Fruit fly (Drosophila melanogaster) whole organism, embryonic: ENCODE measurements around the gene CG15141.

Source experiments
- Abd-B ChIP-seq: fragments of 200-800 bp; sonication (Bioruptor generic); optimal IDR thresholded peaks from 2 replicates; lab custom pipeline; 2018; ENCODE audit warnings: missing biosample characterization, mild to moderate bottlenecking, missing genetic modification characterization, moderate library complexity
- CG10321 ChIP-seq: fragments of 200-800 bp; sonication (Bioruptor generic); IDR thresholded peaks from 2 replicates; pipeline ENCODE4 v1.3.6; 2022; ENCODE audit warnings: missing biosample characterization, missing genetic modification characterization
- CG10431 ChIP-seq: fragments of 200-800 bp; sonication (Bioruptor generic); optimal IDR thresholded peaks from 3 replicates; lab custom pipeline; 2018; ENCODE audit warnings: missing biosample characterization, mild to moderate bottlenecking, missing genetic modification characterization
- CG10654 ChIP-seq: fragments of 200-800 bp; sonication (Bioruptor generic); optimal IDR thresholded peaks from 2 replicates; lab custom pipeline; 2016; ENCODE audit warnings: missing biosample characterization, missing genetic modification characterization
- CG11695 ChIP-seq: fragments of 200-800 bp; sonication (Bioruptor generic); IDR thresholded peaks from 3 replicates; pipeline ENCODE4 v1.3.6; 2022; ENCODE audit warnings: missing biosample characterization, missing genetic modification characterization
- CG12744 ChIP-seq: fragments of 200-800 bp; sonication (Bioruptor generic); optimal IDR thresholded peaks from 2 replicates; lab custom pipeline; 2016; ENCODE audit warnings: missing biosample characterization, missing genetic modification characterization
- CG14050 ChIP-seq: fragments of 200-800 bp; sonication (Bioruptor generic); IDR thresholded peaks from 3 replicates; pipeline ENCODE4 v1.3.6; 2022; ENCODE audit warnings: missing biosample characterization, missing genetic modification characterization
- CG15479 ChIP-seq: fragments of 200-800 bp; sonication (Bioruptor generic); optimal IDR thresholded peaks from 3 replicates; lab custom pipeline; 2019; ENCODE audit warnings: missing biosample characterization, mild to moderate bottlenecking, missing genetic modification characterization, moderate library complexity
- CG15601 ChIP-seq: fragments of 200-800 bp; sonication (Bioruptor generic); optimal IDR thresholded peaks from 3 replicates; lab custom pipeline; 2019; ENCODE audit warnings: missing biosample characterization, mild to moderate bottlenecking, missing genetic modification characterization, moderate library complexity
- CG17328 ChIP-seq: fragments of 200-800 bp; sonication (Bioruptor generic); IDR thresholded peaks from 2 replicates; pipeline ENCODE4 v1.3.6; 2022; ENCODE audit warnings: missing biosample characterization, missing genetic modification characterization
- CG18599 ChIP-seq: fragments of 200-800 bp; sonication (Bioruptor generic); optimal IDR thresholded peaks from 3 replicates; lab custom pipeline; 2017; ENCODE audit warnings: missing biosample characterization, missing genetic modification characterization, mild to moderate bottlenecking, moderate library complexity, missing genetic modification reagents
- CG32772 ChIP-seq: fragments of 200-800 bp; sonication (Bioruptor generic); IDR thresholded peaks from 2 replicates; pipeline ENCODE4 v1.3.6; 2022; ENCODE audit warnings: missing biosample characterization, missing genetic modification characterization
- CG43689 ChIP-seq: fragments of 200-800 bp; sonication (Bioruptor generic); IDR thresholded peaks from 2 replicates; pipeline ENCODE4 v1.3.6; 2022; ENCODE audit warnings: missing biosample characterization, missing genetic modification characterization
- CG6791 ChIP-seq: fragments of 200-800 bp; sonication (Bioruptor generic); IDR thresholded peaks from 3 replicates; pipeline ENCODE4 v1.3.6; 2022; ENCODE audit warnings: missing biosample characterization, missing genetic modification characterization; ENCODE audit not compliant: partially characterized antibody
- CG9876 ChIP-seq: fragments of 200-800 bp; sonication (Bioruptor generic); optimal IDR thresholded peaks from 2 replicates; lab custom pipeline; 2016; ENCODE audit warnings: missing biosample characterization, missing genetic modification characterization
- CHES-1-like ChIP-seq: fragments of 200-800 bp; sonication (Bioruptor generic); optimal IDR thresholded peaks from 2 replicates; lab custom pipeline; 2016; ENCODE audit warnings: missing biosample characterization, missing genetic modification characterization
- CkIIα-i1 ChIP-seq: fragments of 200-800 bp; sonication (Bioruptor generic); IDR thresholded peaks from 2 replicates; pipeline ENCODE4 v1.3.6; 2022; ENCODE audit warnings: missing biosample characterization, missing genetic modification characterization
- D ChIP-seq, 2 experiments: fragments of 200-800 bp in 1 of 2; fragments of >200 bp in 1 of 2; sonication (Bioruptor generic) in 1 of 2; optimal IDR thresholded peaks; 2 replicates in 1 of 2; 3 replicates in 1 of 2; lab custom pipeline; 2017; ENCODE audit warnings: mild to moderate bottlenecking in 1 of 2, missing biosample characterization in 1 of 2, missing genetic modification characterization in 1 of 2, missing genetic modification reagents in 1 of 2
- Dbx ChIP-seq: fragments of 200-800 bp; sonication (Bioruptor generic); IDR thresholded peaks from 3 replicates; pipeline ENCODE4 v1.3.6; 2022; ENCODE audit warnings: missing biosample characterization, missing genetic modification characterization
- Doc2 ChIP-seq: fragments of 200-800 bp; sonication (Bioruptor generic); IDR thresholded peaks from 2 replicates; pipeline ENCODE4 v1.3.6; 2022; ENCODE audit warnings: missing biosample characterization, missing genetic modification characterization
- E2f2 ChIP-seq: fragments of 200-800 bp; sonication (Bioruptor generic); IDR thresholded peaks from 2 replicates; pipeline ENCODE4 v1.3.6; 2022; ENCODE audit warnings: missing biosample characterization, missing genetic modification characterization
- ERR ChIP-seq: fragments of 200-800 bp; sonication (Bioruptor generic); optimal IDR thresholded peaks from 2 replicates; lab custom pipeline; 2016; ENCODE audit warnings: missing biosample characterization, missing genetic modification characterization
- Elba2 ChIP-seq: fragments of 200-800 bp; sonication (Bioruptor generic); optimal IDR thresholded peaks from 3 replicates; lab custom pipeline; 2016; ENCODE audit warnings: missing biosample characterization, missing genetic modification characterization
- Ets97D ChIP-seq: fragments of 200-800 bp; sonication (Bioruptor generic); optimal IDR thresholded peaks from 3 replicates; lab custom pipeline; 2016; ENCODE audit warnings: missing biosample characterization, missing genetic modification characterization
- Fer1 ChIP-seq: fragments of 200-800 bp; sonication (Bioruptor generic); optimal IDR thresholded peaks from 2 replicates; lab custom pipeline; 2017; ENCODE audit warnings: missing biosample characterization, mild to moderate bottlenecking, missing genetic modification characterization
- HLH3B ChIP-seq: fragments of 200-800 bp; sonication (Bioruptor generic); IDR thresholded peaks from 2 replicates; pipeline ENCODE4 v1.3.6; 2022; ENCODE audit warnings: missing biosample characterization, missing genetic modification characterization
- HmgD ChIP-seq: fragments of 200-800 bp; sonication (Bioruptor generic); optimal IDR thresholded peaks from 3 replicates; lab custom pipeline; 2016; ENCODE audit warnings: missing biosample characterization, missing genetic modification characterization
- Mad ChIP-seq: fragments of 200-800 bp; sonication (Bioruptor generic); optimal IDR thresholded peaks from 2 replicates; lab custom pipeline; 2016; ENCODE audit warnings: missing biosample characterization, missing genetic modification characterization
- Mes4 ChIP-seq: fragments of 200-800 bp; sonication (Bioruptor generic); optimal IDR thresholded peaks from 2 replicates; lab custom pipeline; 2016; ENCODE audit warnings: missing biosample characterization, missing genetic modification characterization
- Ssrp ChIP-seq: fragments of 200-800 bp; sonication (Bioruptor generic); optimal IDR thresholded peaks from 2 replicates; lab custom pipeline; 2018; ENCODE audit warnings: missing biosample characterization, mild to moderate bottlenecking, missing genetic modification characterization, moderate library complexity
- Usf ChIP-seq: fragments of 200-800 bp; sonication (Bioruptor generic); optimal IDR thresholded peaks from 2 replicates; lab custom pipeline; 2017; ENCODE audit warnings: missing genotype, missing biosample characterization, missing genetic modification characterization
- ci ChIP-seq: fragments of 200-800 bp; sonication (Bioruptor generic); IDR thresholded peaks from 3 replicates; pipeline ENCODE4 v1.3.6; 2022; ENCODE audit warnings: missing biosample characterization, missing genetic modification characterization
- dan ChIP-seq: fragments of 200-800 bp; sonication (Bioruptor generic); IDR thresholded peaks from 2 replicates; pipeline ENCODE4 v1.3.6; 2022; ENCODE audit warnings: missing biosample characterization, missing genetic modification characterization
- dati ChIP-seq: fragments of 200-800 bp; sonication (Bioruptor generic); IDR thresholded peaks from 2 replicates; pipeline ENCODE4 v1.3.6; 2022; ENCODE audit warnings: missing biosample characterization, missing genetic modification characterization
- disco-r ChIP-seq: fragments of 200-800 bp; sonication (Bioruptor generic); optimal IDR thresholded peaks from 2 replicates; lab custom pipeline; 2016; ENCODE audit warnings: missing biosample characterization, missing genetic modification characterization
- ftz-f1 ChIP-seq: fragments of 200-800 bp; sonication (Bioruptor generic); optimal IDR thresholded peaks from 2 replicates; lab custom pipeline; 2016; ENCODE audit warnings: missing biosample characterization, missing genetic modification characterization
- gcm2 ChIP-seq: fragments of 200-800 bp; sonication (Bioruptor generic); optimal IDR thresholded peaks from 2 replicates; lab custom pipeline; 2016; ENCODE audit warnings: missing biosample characterization, missing genetic modification characterization
- grn ChIP-seq: fragments of 200-800 bp; sonication (Bioruptor generic); optimal IDR thresholded peaks from 3 replicates; lab custom pipeline; 2017; ENCODE audit warnings: missing biosample characterization, missing genetic modification characterization
- her ChIP-seq: fragments of 200-800 bp; sonication (Bioruptor generic); optimal IDR thresholded peaks from 2 replicates; lab custom pipeline; 2016; ENCODE audit warnings: missing biosample characterization, missing genetic modification characterization
- hth ChIP-seq: fragments of >200 bp; optimal IDR thresholded peaks from 2 replicates; lab custom pipeline; 2017; ENCODE audit warnings: inconsistent platforms
- kni ChIP-seq: fragments of 200-800 bp; sonication (Bioruptor generic); optimal IDR thresholded peaks from 3 replicates; lab custom pipeline; 2017; ENCODE audit warnings: mild to moderate bottlenecking, missing biosample characterization, missing genetic modification reagents, missing genetic modification characterization
- lmd ChIP-seq: fragments of 200-800 bp; sonication (Bioruptor generic); IDR thresholded peaks from 2 replicates; pipeline ENCODE4 v1.3.6; 2022; ENCODE audit warnings: missing biosample characterization, missing genetic modification characterization
- mld ChIP-seq: fragments of 200-800 bp; sonication (Bioruptor generic); IDR thresholded peaks from 3 replicates; pipeline ENCODE4 v1.3.6; 2022; ENCODE audit warnings: missing biosample characterization, missing genetic modification characterization; ENCODE audit not compliant: partially characterized antibody
- nerfin-2 ChIP-seq: fragments of 200-800 bp; sonication (Bioruptor generic); IDR thresholded peaks from 2 replicates; pipeline ENCODE4 v1.3.6; 2022; ENCODE audit warnings: missing biosample characterization, missing genetic modification characterization; ENCODE audit not compliant: partially characterized antibody
- peb ChIP-seq: fragments of 200-800 bp; sonication (Bioruptor generic); IDR thresholded peaks from 2 replicates; pipeline ENCODE4 v1.3.6; 2022; ENCODE audit warnings: missing biosample characterization, missing genetic modification characterization
- phol ChIP-seq: fragments of 200-800 bp; sonication (Bioruptor generic); optimal IDR thresholded peaks from 3 replicates; lab custom pipeline; 2018; ENCODE audit warnings: missing biosample characterization, mild to moderate bottlenecking, missing genetic modification characterization, moderate library complexity
- sd ChIP-seq: fragments of 200-800 bp; sonication (Bioruptor generic); optimal IDR thresholded peaks from 3 replicates; lab custom pipeline; 2018; ENCODE audit warnings: missing biosample characterization, mild to moderate bottlenecking, missing genetic modification characterization, moderate library complexity
- sug ChIP-seq: fragments of 200-800 bp; optimal IDR thresholded peaks from 2 replicates; lab custom pipeline; 2019; ENCODE audit warnings: missing biosample characterization, mild to moderate bottlenecking, missing genetic modification characterization, moderate library complexity
- tup ChIP-seq: fragments of 200-800 bp; sonication (Bioruptor generic); optimal IDR thresholded peaks from 2 replicates; lab custom pipeline; 2016; ENCODE audit warnings: missing biosample characterization, mild to moderate bottlenecking, missing genetic modification characterization, moderate library complexity
- zfh2 ChIP-seq: fragments of 200-800 bp; sonication (Bioruptor generic); optimal IDR thresholded peaks from 2 replicates; lab custom pipeline; 2016; ENCODE audit warnings: missing biosample characterization, missing genetic modification characterization

Gene CG15141

dm6 chr2L:17383588-17384308, 26.7 kb upstream of the CG15141 start, which contains the start of gene Lrch (continued):
- TF ChIP-seq sd (no peak), Ets97D (no peak), ERR (GFP tag; lab: Kevin White, UChicago) (peak; percentile 48), CG32772 (GFP tag; lab: Robert Waterston, UW) (no peak), sug (tag; lab: Kevin White, UChicago) (peak; percentile 51), mld (GFP tag; lab: Robert Waterston, UW) (peak; percentile 58; the same call in 2 of the 3 replicates), Usf (GFP tag; lab: Kevin White, UChicago) (no peak), phol (tag; lab: Kevin White, UChicago) (peak; percentile 12), Dbx (GFP tag; lab: Robert Waterston, UW) (peak; percentile 41; the same call in 1 of the 3 replicates), ci (GFP tag; lab: Robert Waterston, UW) (peak; percentile 67), CG10431 (GFP tag; lab: Kevin White, UChicago) (peak; percentile 13), Ssrp (tag; lab: Kevin White, UChicago) (no peak), CG15601 (tag; lab: Kevin White, UChicago) (peak; percentile 10), CG18599 (GFP tag; lab: Kevin White, UChicago) (peak; percentile 2), Mes4 (GFP tag; lab: Kevin White, UChicago) (peak; percentile 21), Elba2 (GFP tag; lab: Kevin White, UChicago) (no peak), CG15479 (peak; percentile 98), CG9876 (no peak), lmd (GFP tag; lab: Robert Waterston, UW) (no peak), ftz-f1 (GFP tag; lab: Kevin White, UChicago) (no peak), dati (GFP tag; lab: Robert Waterston, UW) (no peak), zfh2 (GFP tag; lab: Kevin White, UChicago) (no peak), CHES-1-like (GFP tag; lab: Kevin White, UChicago) (peak; percentile 31), CG14050 (GFP tag; lab: Robert Waterston, UW) (no peak), tup (GFP tag; lab: Kevin White, UChicago) (no peak), disco-r (no peak), dan (no peak), grn (GFP tag; lab: Kevin White, UChicago) (peak; percentile 57), E2f2 (GFP tag; lab: Robert Waterston, UW) (peak; percentile 94), CG6791 (GFP tag; lab: Robert Waterston, UW) (peak; percentile 88), gcm2 (GFP tag; lab: Kevin White, UChicago) (no peak), hth (lab: Kevin White, UChicago) (no peak), Mad (GFP tag; lab: Kevin White, UChicago) (no peak), Doc2 (no peak), peb (no peak), kni (GFP tag; lab: Kevin White, UChicago) (peak; percentile 52), CG10321 (GFP tag; lab: Robert Waterston, UW) (no peak), HmgD (peak; percentile 31), nerfin-2 (GFP tag; lab: Robert Waterston, UW) (peak; percentile 75), CG12744 (GFP tag; lab: Kevin White, UChicago) (no peak), CG17328 (GFP tag; lab: Robert Waterston, UW) (peak; percentile 41), her (peak; percentile 93), Abd-B (GFP tag; lab: Kevin White, UChicago) (no peak), CG43689 (GFP tag; lab: Robert Waterston, UW) (no peak), HLH3B (GFP tag; lab: Robert Waterston, UW) (0 out of 2 replicates have a peak, but pooled peaks have one; percentile 5), D (optimal IDR thresholded peaks at IDR 0.05; lab: Kevin White, UChicago) (no peak), D (GFP tag; optimal IDR thresholded peaks at IDR 0.05; lab: Kevin White, UChicago) (no peak), CkIIα-i1 (GFP tag; lab: Robert Waterston, UW) (no peak), CG10654 (no peak), Fer1 (GFP tag; lab: Kevin White, UChicago) (peak; percentile 65), CG11695 (GFP tag; lab: Robert Waterston, UW) (0 out of 3 replicates have a peak, but pooled peaks have one; percentile 26)
